Fruit fly (Drosophila melanogaster) whole organism, wandering third instar larva: Measurements from ENCODE around the gene CG11381.

Source experiments
- Abd-B ChIP-seq: fragments of >200 bp; optimal IDR thresholded peaks from 2 replicates; lab custom pipeline; 2017; ENCODE audit warnings: missing biosample characterization, missing genetic modification characterization
- CG32264 ChIP-seq: fragments of 200-800 bp; sonication (Bioruptor generic); optimal IDR thresholded peaks from 2 replicates; lab custom pipeline; 2016; ENCODE audit warnings: missing biosample characterization, missing genetic modification characterization
- Dfd ChIP-seq: fragments of >200 bp; optimal IDR thresholded peaks from 2 replicates; lab custom pipeline; 2017; ENCODE audit warnings: missing biosample characterization, missing genetic modification characterization
- Dif ChIP-seq: fragments of 200-275, 200-300 bp; sonication (Bioruptor generic); optimal IDR thresholded peaks from 2 replicates; lab custom pipeline; 2018; ENCODE audit warnings: missing biosample characterization, missing genetic modification characterization; ENCODE audit not compliant: partially characterized antibody
- GATAd ChIP-seq: sonication (Bioruptor generic); optimal IDR thresholded peaks from 2 replicates; lab custom pipeline; 2016; ENCODE audit warnings: missing biosample characterization, missing genetic modification characterization
- Hr78 ChIP-seq: fragments of >200 bp; optimal IDR thresholded peaks from 2 replicates; lab custom pipeline; 2017; ENCODE audit warnings: missing biosample characterization, missing genetic modification characterization
- Hr83 ChIP-seq: fragments of 200-300 bp; sonication (Bioruptor generic); optimal IDR thresholded peaks from 2 replicates; lab custom pipeline; 2016; ENCODE audit warnings: missing biosample characterization, mild to moderate bottlenecking, missing genetic modification characterization, moderate library complexity; ENCODE audit not compliant: poor library complexity, severe bottlenecking
- Jra ChIP-seq: sonication (Bioruptor generic); optimal IDR thresholded peaks from 2 replicates; lab custom pipeline; 2016; ENCODE audit warnings: missing biosample characterization, missing genetic modification characterization
- Mio ChIP-seq: sonication (Bioruptor generic); optimal IDR thresholded peaks from 2 replicates; lab custom pipeline; 2016; ENCODE audit warnings: missing biosample characterization, missing genetic modification characterization
- Myc ChIP-seq: fragments of >200 bp; optimal IDR thresholded peaks from 2 replicates; lab custom pipeline; 2017
- N ChIP-seq: fragments of >200 bp; optimal IDR thresholded peaks from 2 replicates; lab custom pipeline; 2018; ENCODE audit warnings: missing biosample characterization, missing external identifiers, missing genetic modification characterization
- OdsH ChIP-seq: fragments of 200-800 bp; sonication (Bioruptor generic); optimal IDR thresholded peaks from 2 replicates; lab custom pipeline; 2016; ENCODE audit warnings: missing biosample characterization, mild to moderate bottlenecking, missing genetic modification characterization
- Rel ChIP-seq, 2 experiments: fragments of 200-800 bp; sonication (Bioruptor generic) in 1 of 2; optimal IDR thresholded peaks; 2 replicates in 1 of 2; 3 replicates in 1 of 2; lab custom pipeline; 2016 to 2019; ENCODE audit warnings: mild to moderate bottlenecking in 2 of 2, missing biosample characterization in 2 of 2, missing genetic modification characterization in 2 of 2, moderate library complexity in 1 of 2
- Sp1 ChIP-seq: fragments of 200-800 bp; sonication (Bioruptor generic); optimal IDR thresholded peaks from 3 replicates; lab custom pipeline; 2019; ENCODE audit warnings: missing biosample characterization, mild to moderate bottlenecking, missing genetic modification characterization, moderate library complexity
- Vsx2 ChIP-seq: fragments of 200-300, 225-300 bp; sonication (Bioruptor generic); optimal IDR thresholded peaks from 2 replicates; lab custom pipeline; 2018; ENCODE audit warnings: missing biosample characterization, missing genetic modification characterization; ENCODE audit not compliant: partially characterized antibody
- br ChIP-seq: fragments of 200-800 bp; sonication (Bioruptor generic); optimal IDR thresholded peaks from 2 replicates; lab custom pipeline; 2016; ENCODE audit warnings: missing biosample characterization, missing genetic modification characterization
- brk ChIP-seq: fragments of 200-800 bp; sonication (Bioruptor generic); optimal IDR thresholded peaks from 2 replicates; lab custom pipeline; 2016; ENCODE audit warnings: missing biosample characterization, mild to moderate bottlenecking, missing genetic modification characterization
- dmrt93B ChIP-seq: fragments of 200-800 bp; sonication (Bioruptor generic); optimal IDR thresholded peaks from 2 replicates; lab custom pipeline; 2018; ENCODE audit warnings: missing biosample characterization, mild to moderate bottlenecking, missing genetic modification characterization
- dsf ChIP-seq: sonication (Bioruptor generic); optimal IDR thresholded peaks from 2 replicates; lab custom pipeline; 2016; ENCODE audit warnings: missing biosample characterization, missing genetic modification characterization, borderline replicate concordance
- ey ChIP-seq: fragments of 200-800 bp; sonication (Bioruptor generic); optimal IDR thresholded peaks from 2 replicates; lab custom pipeline; 2016; ENCODE audit warnings: missing biosample characterization, missing genetic modification characterization
- foxo ChIP-seq, 2 experiments: fragments of 200-800 bp; sonication (Bioruptor generic); optimal IDR thresholded peaks; 2 replicates in 1 of 2; 3 replicates in 1 of 2; lab custom pipeline; 2016 to 2017; ENCODE audit warnings: missing biosample characterization in 2 of 2, missing genetic modification characterization in 2 of 2
- fru ChIP-seq: fragments of 200-800 bp; sonication (Bioruptor generic); optimal IDR thresholded peaks from 3 replicates; lab custom pipeline; 2016; ENCODE audit warnings: missing biosample characterization, mild to moderate bottlenecking, missing genetic modification characterization
- h ChIP-seq: fragments of 200-800 bp; sonication (Bioruptor generic); optimal IDR thresholded peaks from 3 replicates; lab custom pipeline; 2016; ENCODE audit warnings: missing biosample characterization, mild to moderate bottlenecking, missing genetic modification characterization
- jim ChIP-seq: fragments of 175-275, 200-325 bp; sonication (Bioruptor generic); optimal IDR thresholded peaks from 2 replicates; lab custom pipeline; 2016; ENCODE audit warnings: missing biosample characterization, mild to moderate bottlenecking, missing genetic modification characterization
- lola ChIP-seq: fragments of >200 bp; optimal IDR thresholded peaks from 2 replicates; lab custom pipeline; 2017; ENCODE audit warnings: missing biosample characterization, missing genetic modification characterization
- pan ChIP-seq: fragments of >200 bp; optimal IDR thresholded peaks from 2 replicates; lab custom pipeline; 2017
- psq ChIP-seq: fragments of 200-800 bp; sonication (Bioruptor generic); optimal IDR thresholded peaks from 3 replicates; lab custom pipeline; 2017; ENCODE audit warnings: missing biosample characterization, mild to moderate bottlenecking, missing genetic modification characterization, moderate library complexity
- rgr ChIP-seq: fragments of 200-800 bp; sonication (Bioruptor generic); optimal IDR thresholded peaks from 3 replicates; lab custom pipeline; 2016; ENCODE audit warnings: missing biosample characterization, mild to moderate bottlenecking, missing genetic modification characterization
- sage ChIP-seq: fragments of 200-800 bp; sonication (Bioruptor generic); optimal IDR thresholded peaks from 2 replicates; lab custom pipeline; 2016; ENCODE audit warnings: missing biosample characterization, mild to moderate bottlenecking, missing genetic modification characterization
- sv ChIP-seq: fragments of 200-800 bp; sonication (Bioruptor generic); optimal IDR thresholded peaks from 3 replicates; lab custom pipeline; 2016; ENCODE audit warnings: missing biosample characterization, missing genetic modification characterization
- usp ChIP-seq: fragments of >200 bp; optimal IDR thresholded peaks from 2 replicates; lab custom pipeline; 2017; ENCODE audit warnings: missing biosample characterization, missing genetic modification characterization
- woc ChIP-seq: sonication (Bioruptor generic); optimal IDR thresholded peaks from 2 replicates; lab custom pipeline; 2016; ENCODE audit warnings: missing biosample characterization, mild to moderate bottlenecking, missing genetic modification characterization

The CG11381 gene

DNA sequence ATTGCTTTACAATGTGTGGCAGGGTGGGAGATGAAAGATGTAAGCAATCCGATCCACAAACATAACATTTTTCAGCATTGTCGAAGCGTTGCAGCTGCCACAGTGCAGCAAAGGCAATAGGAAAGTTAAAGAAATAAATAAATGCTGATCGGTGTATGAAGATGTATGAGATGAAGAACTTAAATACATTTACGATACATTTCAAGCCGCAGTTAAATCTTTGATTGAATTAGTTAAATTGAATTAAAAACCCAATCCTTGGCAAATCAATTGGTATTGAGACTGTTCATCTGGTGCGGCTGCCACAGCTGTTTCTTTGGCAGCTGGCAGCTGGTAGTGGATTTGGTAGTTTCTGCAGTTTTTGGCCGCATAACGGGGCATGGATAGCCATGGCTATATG is 5.7 kb upstream of the CG11381 start:
- no peak for TF ChIP-seq Mio (GFP tag; lab: Kevin White, UChicago)
- TF ChIP-seq sage (GFP tag; lab: Kevin White, UChicago) = no peak
- no peak for TF ChIP-seq psq
- no peak for TF ChIP-seq sv (GFP tag; lab: Kevin White, UChicago)

DNA sequence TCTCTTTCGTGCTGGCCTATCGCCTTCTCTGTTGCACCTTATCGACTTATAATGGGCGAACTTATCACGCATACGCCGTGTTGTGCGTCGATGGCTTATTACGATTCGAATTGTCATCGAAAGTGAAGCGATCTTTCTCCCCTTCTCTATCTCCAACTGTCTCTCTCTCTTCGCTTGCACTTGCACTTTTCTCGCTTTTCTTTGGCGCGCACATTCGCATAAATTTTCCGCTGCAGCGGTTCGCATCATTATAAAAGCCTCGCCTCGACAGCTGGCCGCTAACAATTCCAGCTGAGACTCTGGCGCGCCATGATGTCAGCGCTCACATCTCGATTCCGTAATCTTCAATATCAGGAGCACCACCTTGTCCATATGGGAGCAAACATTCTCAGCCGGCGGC is 4.3 kb upstream of the CG11381 start, which contains the start of gene CG14625:
Gene CG14625, plus strand, starts transcription at position 301 of the 400 bp plus-strand sequence.
- TF ChIP-seq br (GFP tag; lab: Kevin White, UChicago) = no peak
- no peak for TF ChIP-seq rgr (GFP tag; lab: Kevin White, UChicago)
- no peak for TF ChIP-seq Abd-B
- no peak for TF ChIP-seq Vsx2 (GFP tag; lab: Kevin White, UChicago)
- no peak for TF ChIP-seq jim (GFP tag; lab: Kevin White, UChicago)
- no peak for TF ChIP-seq h
- TF ChIP-seq pan = no peak
- TF ChIP-seq Hr78 = no peak
- no peak for TF ChIP-seq brk (GFP tag; lab: Kevin White, UChicago)
- TF ChIP-seq woc (GFP tag; lab: Kevin White, UChicago) = no peak
- no peak for TF ChIP-seq Sp1 (GFP tag; lab: Kevin White, UChicago)
- no peak for TF ChIP-seq dsf (GFP tag; lab: Kevin White, UChicago)
- no peak for TF ChIP-seq psq
- TF ChIP-seq fru (GFP tag; lab: Kevin White, UChicago) = no peak
- TF ChIP-seq Hr83 = no peak
- TF ChIP-seq Myc = no peak
- TF ChIP-seq GATAd = no peak
- no peak for TF ChIP-seq Rel (GFP tag; optimal IDR thresholded peaks at IDR 0.05; lab: Kevin White, UChicago)
- TF ChIP-seq Rel (tag; optimal IDR thresholded peaks at IDR 0.05; lab: Kevin White, UChicago) = no peak
- TF ChIP-seq, all 38 proteins: peak for 0

DNA sequence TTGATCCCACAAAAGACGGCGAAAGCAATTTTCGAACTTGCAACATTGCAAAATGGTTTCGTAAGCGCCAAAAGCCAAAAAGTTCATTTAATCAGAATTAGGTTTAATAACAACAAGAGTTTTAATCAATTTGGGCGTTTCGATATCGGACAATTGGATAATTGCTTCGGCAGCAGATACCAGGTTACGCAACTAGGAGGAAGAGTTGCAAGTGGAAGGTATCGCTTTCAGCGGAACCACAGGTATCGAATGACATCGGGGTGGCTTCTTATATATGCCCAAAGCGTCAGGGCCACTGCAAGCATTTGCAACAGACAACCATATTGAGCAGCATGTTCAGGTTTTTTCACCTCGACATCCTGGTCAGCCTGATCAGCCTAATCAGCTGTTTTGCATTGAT is 2.9 kb downstream of the CG11381 start, which contains the start of gene CG14624:
Gene CG14624, plus strand, starts transcription at position 301 of the 400 bp plus-strand sequence.
- TF ChIP-seq Sp1 (GFP tag; lab: Kevin White, UChicago) (no peak), Hr78 (no peak), OdsH (GFP tag; lab: Kevin White, UChicago) (no peak), sage (GFP tag; lab: Kevin White, UChicago) (no peak), sv (GFP tag; lab: Kevin White, UChicago) (no peak), ey (GFP tag; lab: Kevin White, UChicago) (no peak), Mio (GFP tag; lab: Kevin White, UChicago) (no peak), lola (GFP tag; lab: Kevin White, UChicago) (no peak), Jra (GFP tag; lab: Kevin White, UChicago) (no peak), Dfd (GFP tag; lab: Kevin White, UChicago) (no peak), Rel (GFP tag; optimal IDR thresholded peaks at IDR 0.05; lab: Kevin White, UChicago) (no peak), Rel (tag; optimal IDR thresholded peaks at IDR 0.05; lab: Kevin White, UChicago) (no peak), usp (GFP tag; lab: Kevin White, UChicago) (no peak), dmrt93B (no peak), N (GFP tag; lab: Kevin White, UChicago) (no peak), Myc (no peak), dsf (GFP tag; lab: Kevin White, UChicago) (no peak), fru (GFP tag; lab: Kevin White, UChicago) (no peak), Dif (GFP tag; lab: Kevin White, UChicago) (no peak), Vsx2 (GFP tag; lab: Kevin White, UChicago) (no peak)

DNA sequence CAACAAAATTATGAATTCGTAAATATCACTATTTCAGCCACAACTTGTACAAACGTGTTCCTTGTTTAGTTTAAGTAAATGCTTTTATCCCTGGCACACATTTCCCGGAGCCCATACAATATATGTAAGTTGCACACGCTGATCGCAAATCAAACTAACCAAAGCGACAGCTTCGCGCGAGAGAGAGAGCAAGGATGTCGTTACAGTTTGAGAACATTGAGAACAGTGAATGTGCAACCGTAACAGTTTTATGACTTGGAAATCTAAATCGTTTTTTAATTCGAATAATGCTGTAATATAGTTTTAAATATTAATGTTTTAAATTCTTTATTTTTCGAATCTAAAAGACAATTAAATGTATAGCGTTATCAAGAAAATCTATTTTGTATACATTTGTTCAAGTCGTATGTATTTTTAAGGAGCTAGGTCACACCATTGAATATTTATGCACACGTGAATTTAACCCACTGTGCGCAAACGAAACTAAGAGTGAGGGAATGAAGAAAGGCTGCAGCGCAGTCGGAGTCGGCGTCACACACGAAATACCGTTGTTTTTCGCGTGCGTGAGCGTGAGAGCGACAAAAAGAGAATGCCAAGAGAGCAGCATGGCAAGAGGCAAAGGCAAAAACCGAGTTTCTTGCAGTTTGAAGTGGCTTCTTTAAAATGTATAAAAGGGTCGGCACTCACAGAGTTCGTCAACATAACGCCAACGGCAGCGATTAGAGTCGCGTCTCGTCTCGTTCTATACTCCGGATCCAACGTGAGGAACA is 5.9 kb downstream of the CG11381 start, which contains the start of gene CG11382:
Gene CG11382, plus strand, starts transcription at position 720 of the 770 bp plus-strand sequence.
- TF ChIP-seq sage (GFP tag; lab: Kevin White, UChicago) = no peak
- TF ChIP-seq fru (GFP tag; lab: Kevin White, UChicago) = peak; percentile 21
- no peak for TF ChIP-seq CG32264 (GFP tag; lab: Kevin White, UChicago)
- TF ChIP-seq foxo (GFP tag; optimal IDR thresholded peaks at IDR 0.05; lab: Kevin White, UChicago) = no peak
- TF ChIP-seq usp (GFP tag; lab: Kevin White, UChicago) = no peak
